Fruit fly (Drosophila melanogaster): ENCODE measurements around the gene bsh.

Gene bsh

dm6 chr2L:19768967-19769366, at the start of gene bsh:
Gene bsh (minus strand): TSS chr2L:19769067.
- TF ChIP-seq psq (optimal IDR thresholded peaks at IDR 0.05) (no peak), h (optimal IDR thresholded peaks at IDR 0.05) (no peak), Sin3A (optimal IDR thresholded peaks at IDR 0.05) (no peak), Myc (optimal IDR thresholded peaks at IDR 0.05) (no peak), insv (optimal IDR thresholded peaks at IDR 0.05) (no peak), ttk (optimal IDR thresholded peaks at IDR 0.05) (no peak)

DNA sequence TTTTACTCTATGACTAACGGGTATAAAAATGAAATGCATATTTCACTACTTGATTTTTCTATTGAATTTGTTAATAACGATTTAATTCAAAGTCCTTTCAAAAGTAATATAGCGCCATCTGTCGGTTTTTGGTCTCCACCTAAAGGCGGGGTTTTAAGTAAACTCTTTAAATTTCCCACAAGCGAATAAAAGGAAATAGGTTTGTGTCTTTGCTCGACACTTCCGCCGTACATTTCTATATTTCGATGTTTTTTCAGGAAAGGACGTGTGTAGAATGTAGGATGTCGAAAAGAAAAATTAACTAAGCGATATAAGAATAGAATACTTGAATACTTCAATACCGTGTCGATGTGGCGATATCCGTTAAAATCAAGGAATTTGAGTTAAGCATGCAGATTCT, 48.3 kb upstream of the bsh start:
- TF ChIP-seq insv (optimal IDR thresholded peaks at IDR 0.05) (no peak), ttk (optimal IDR thresholded peaks at IDR 0.05) (no peak), Myc (optimal IDR thresholded peaks at IDR 0.05) (no peak), Sin3A (optimal IDR thresholded peaks at IDR 0.05) (no peak), h (optimal IDR thresholded peaks at IDR 0.05) (no peak)

dm6 chr2L:19814432-19814831, 45.6 kb upstream of the bsh start, which contains the start of gene CG13962:
Gene CG13962 (minus strand): TSS chr2L:19814532.
- no peak for TF ChIP-seq Myc (optimal IDR thresholded peaks at IDR 0.05)

- TF ChIP-seq Sin3A (optimal IDR thresholded peaks at IDR 0.05) (no peak), ttk (optimal IDR thresholded peaks at IDR 0.05) (no peak), psq (optimal IDR thresholded peaks at IDR 0.05) (no peak), h (optimal IDR thresholded peaks at IDR 0.05) (no peak), insv (optimal IDR thresholded peaks at IDR 0.05) (no peak), Myc (optimal IDR thresholded peaks at IDR 0.05) (no peak)
Observed at dm6 chr2L:19810642-19811041, 41.8 kb upstream of the bsh start.

DNA sequence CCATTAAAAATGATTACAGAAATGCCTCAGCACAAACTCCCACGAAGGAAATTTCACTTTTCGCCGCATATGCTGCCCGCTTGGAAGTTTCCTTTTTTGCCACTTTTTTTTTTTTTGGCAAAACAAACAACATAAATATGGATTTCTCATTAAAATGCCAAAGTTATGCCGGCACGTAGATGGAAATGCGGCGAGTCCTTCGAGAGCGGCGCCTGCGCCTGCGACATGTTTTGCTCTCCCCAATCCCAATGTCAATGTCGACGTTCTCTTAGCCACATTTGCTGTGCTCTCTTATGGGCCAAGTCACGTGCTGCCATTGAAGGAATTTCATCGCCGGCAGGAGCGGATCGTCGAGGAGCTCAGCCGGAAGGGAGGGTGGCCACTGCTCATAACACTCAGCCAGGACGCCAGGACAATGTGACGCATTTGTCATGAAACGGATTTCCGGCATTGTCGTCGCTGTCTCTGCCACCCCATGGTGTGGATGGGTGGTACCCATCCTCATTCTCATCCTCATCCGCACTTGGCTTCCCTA, 40.7 kb upstream of the bsh start:
- TF ChIP-seq Myc (optimal IDR thresholded peaks at IDR 0.05) (no peak), ttk (optimal IDR thresholded peaks at IDR 0.05) (no peak), h (optimal IDR thresholded peaks at IDR 0.05) (no peak), insv (optimal IDR thresholded peaks at IDR 0.05) (no peak), Sin3A (optimal IDR thresholded peaks at IDR 0.05) (no peak), psq (optimal IDR thresholded peaks at IDR 0.05) (no peak)

DNA sequence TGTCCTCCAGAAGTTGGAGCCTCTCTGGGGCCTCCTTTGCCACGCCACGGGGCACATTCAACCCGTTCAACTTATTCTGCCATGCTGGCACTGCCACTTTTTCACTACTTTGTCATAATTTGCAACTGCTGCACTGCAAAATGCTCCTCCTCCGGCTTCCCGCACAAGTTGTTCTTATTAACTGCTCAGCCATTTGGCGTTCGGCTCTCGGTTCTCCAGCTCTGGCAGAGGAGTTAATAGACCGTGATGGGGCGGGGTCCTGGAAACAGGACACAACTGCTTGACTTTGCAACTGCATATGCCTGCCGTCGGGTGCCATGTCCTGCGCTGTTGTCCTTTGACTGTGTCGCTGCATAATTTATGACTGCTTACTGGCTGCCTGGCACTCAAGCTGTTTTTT, 36.1 kb upstream of the bsh start:
- TF ChIP-seq ttk (optimal IDR thresholded peaks at IDR 0.05) (no peak), Sin3A (optimal IDR thresholded peaks at IDR 0.05) (no peak), Myc (optimal IDR thresholded peaks at IDR 0.05) (no peak), psq (optimal IDR thresholded peaks at IDR 0.05) (no peak), insv (optimal IDR thresholded peaks at IDR 0.05) (no peak), h (optimal IDR thresholded peaks at IDR 0.05) (no peak)

DNA sequence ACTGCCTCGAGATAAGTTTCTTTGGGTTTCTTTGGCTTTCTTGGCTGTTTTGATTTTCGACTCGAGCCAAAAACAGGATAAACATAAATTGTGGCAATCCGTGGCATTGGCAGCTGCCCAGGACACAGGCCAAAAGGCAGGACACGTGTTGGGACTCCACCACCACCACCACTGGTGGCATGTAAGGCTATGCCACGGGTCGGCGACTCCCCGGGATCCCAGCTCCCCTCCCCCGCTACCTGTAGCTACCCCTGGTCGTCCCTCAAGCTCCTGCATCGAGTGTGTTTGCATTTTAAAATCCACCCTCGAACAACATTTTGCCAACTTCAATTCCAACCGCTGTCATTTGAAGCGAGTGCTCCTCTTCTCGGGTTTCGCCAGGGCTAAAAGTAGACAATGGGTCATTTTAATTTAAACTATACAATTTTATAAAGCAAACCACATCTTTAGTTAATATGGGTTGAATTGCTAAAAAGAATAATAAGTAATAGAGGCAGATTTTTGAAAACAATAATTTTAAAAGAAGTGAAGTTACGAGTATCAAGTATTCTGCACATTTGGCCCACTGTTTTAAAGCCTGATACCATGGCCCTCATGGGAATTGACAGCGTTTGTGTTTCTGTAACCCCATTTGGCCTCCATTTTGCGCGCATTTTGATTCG, 33.2 kb upstream of the bsh start:
- TF ChIP-seq Myc (optimal IDR thresholded peaks at IDR 0.05) (no peak), insv (optimal IDR thresholded peaks at IDR 0.05) (no peak), psq (optimal IDR thresholded peaks at IDR 0.05) (no peak), ttk (optimal IDR thresholded peaks at IDR 0.05) (no peak), h (optimal IDR thresholded peaks at IDR 0.05) (no peak), Sin3A (optimal IDR thresholded peaks at IDR 0.05) (no peak)

dm6 chr2L:19800703-19801102, 31.8 kb upstream of the bsh start:
- TF ChIP-seq Myc (optimal IDR thresholded peaks at IDR 0.05) (no peak), ttk (optimal IDR thresholded peaks at IDR 0.05) (no peak), insv (optimal IDR thresholded peaks at IDR 0.05) (no peak), h (optimal IDR thresholded peaks at IDR 0.05) (no peak), psq (optimal IDR thresholded peaks at IDR 0.05) (no peak), Sin3A (optimal IDR thresholded peaks at IDR 0.05) (no peak)

- TF ChIP-seq Sin3A (optimal IDR thresholded peaks at IDR 0.05): no peak
- TF ChIP-seq ttk (optimal IDR thresholded peaks at IDR 0.05): no peak
- TF ChIP-seq Myc (optimal IDR thresholded peaks at IDR 0.05): no peak
- no peak for TF ChIP-seq psq (optimal IDR thresholded peaks at IDR 0.05)
- no peak for TF ChIP-seq insv (optimal IDR thresholded peaks at IDR 0.05)
- no peak for TF ChIP-seq h (optimal IDR thresholded peaks at IDR 0.05)
Observed at dm6 chr2L:19799940-19800339, 31.1 kb upstream of the bsh start.

- no peak for TF ChIP-seq ttk (optimal IDR thresholded peaks at IDR 0.05)
- TF ChIP-seq insv (optimal IDR thresholded peaks at IDR 0.05): no peak
Observed at dm6 chr2L:19796111-19796451, 27.2 kb upstream of the bsh start, which contains the start of gene sick. Gene sick (plus strand): TSS chr2L:19796365.

DNA sequence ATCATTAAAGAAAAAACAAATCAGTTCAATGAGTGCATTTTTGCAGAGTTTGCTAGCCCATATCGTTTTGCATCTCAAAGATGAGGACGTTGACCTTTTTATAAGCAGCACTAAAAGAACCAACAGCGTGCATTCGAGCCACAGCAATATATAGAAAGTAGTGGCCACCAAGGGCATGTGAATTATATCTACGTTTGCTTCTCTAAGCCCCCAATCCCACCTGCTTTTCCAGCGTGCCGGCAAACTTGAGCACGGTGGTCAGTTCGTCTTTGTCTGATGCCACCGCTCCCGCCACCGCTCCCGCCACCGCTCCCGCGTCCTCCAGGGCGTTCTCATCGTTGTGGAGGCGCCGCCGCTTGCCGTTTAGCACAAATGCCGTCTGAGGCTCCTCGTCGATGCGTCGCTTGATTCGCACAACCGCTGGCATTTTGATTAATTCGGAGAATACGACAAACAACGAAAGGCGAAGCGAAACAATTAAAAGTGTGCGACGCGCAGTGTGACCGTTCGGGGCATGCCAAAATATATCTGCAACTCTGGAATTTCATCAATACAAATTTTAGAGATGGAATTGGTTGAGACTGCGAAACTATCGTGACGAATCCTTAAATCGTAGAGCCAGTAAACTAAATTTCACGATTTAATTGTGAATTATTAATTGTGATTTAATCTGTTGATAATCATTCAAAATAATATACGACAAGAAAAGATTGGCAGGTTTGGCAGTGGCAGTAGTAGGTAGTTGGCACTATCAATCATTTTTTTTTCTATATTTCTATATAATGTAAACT, 26.6 kb upstream of the bsh start:
- TF ChIP-seq ttk (optimal IDR thresholded peaks at IDR 0.05) (no peak), Sin3A (optimal IDR thresholded peaks at IDR 0.05) (no peak), insv (optimal IDR thresholded peaks at IDR 0.05) (no peak), Myc (optimal IDR thresholded peaks at IDR 0.05) (no peak), h (optimal IDR thresholded peaks at IDR 0.05) (no peak), psq (optimal IDR thresholded peaks at IDR 0.05) (no peak)

dm6 chr2L:19791321-19792281, 22.7 kb upstream of the bsh start, which contains the start of the genes CdGAPr and CG10466:
Gene CdGAPr (minus strand): TSS chr2L:19791882.
Gene CG10466 (plus strand): TSS chr2L:19792104.
- no peak for TF ChIP-seq Sin3A (optimal IDR thresholded peaks at IDR 0.05)
- no peak for TF ChIP-seq ttk (optimal IDR thresholded peaks at IDR 0.05)
